Worm (Caenorhabditis elegans) whole organism, L4 larva: ENCODE results near the gene C01G10.6.

Source experiments
- D1046.2 ChIP-seq: fragments of 200-800 bp; sonication (Bioruptor generic); IDR thresholded peaks from 2 replicates; pipeline ENCODE4 v1.3.6; 2022; ENCODE audit warnings: missing genetic modification characterization, missing compliant biosample characterization
- F10B5.3 ChIP-seq: sonication (generic microtip); optimal IDR thresholded peaks from 2 replicates; lab custom pipeline; 2016; ENCODE audit warnings: mild to moderate bottlenecking, missing genetic modification characterization, missing compliant biosample characterization
- T26A8.4 ChIP-seq: fragments of 200-800 bp; sonication (Bioruptor generic); IDR thresholded peaks from 2 replicates; pipeline ENCODE4 v1.3.6; 2022; ENCODE audit warnings: missing genetic modification characterization, missing compliant biosample characterization
- Y5F2A.4 ChIP-seq: fragments of 200-800 bp; sonication (Bioruptor generic); optimal IDR thresholded peaks from 2 replicates; lab custom pipeline; 2018; ENCODE audit warnings: mild to moderate bottlenecking, missing genetic modification characterization, missing compliant biosample characterization
- aha-1 ChIP-seq: fragments of 150-350 bp; peaks from one replicate; lab custom pipeline; 2014; ENCODE audit warnings: missing biosample characterization, missing genetic modification characterization
- ama-1 ChIP-seq: fragments of 150-350 bp; optimal IDR thresholded peaks from 2 replicates; lab custom pipeline; 2014; ENCODE audit warnings: inconsistent platforms, mixed read lengths
- ceh-28 ChIP-seq: fragments of 150-350 bp; optimal IDR thresholded peaks from 2 replicates; lab custom pipeline; 2014; ENCODE audit warnings: missing biosample characterization, missing genetic modification reagents, missing genetic modification characterization
- ceh-32 ChIP-seq: sonication (generic microtip); optimal IDR thresholded peaks from 2 replicates; lab custom pipeline; 2016; ENCODE audit warnings: mild to moderate bottlenecking, missing genetic modification characterization, missing compliant biosample characterization; ENCODE audit not compliant: poor library complexity
- ces-1 ChIP-seq: fragments of 150-350 bp; sonication (generic microtip); optimal IDR thresholded peaks from 4 replicates; lab custom pipeline; 2014; ENCODE audit warnings: missing biosample characterization, missing genetic modification reagents, missing genetic modification characterization
- daf-12 ChIP-seq: fragments of 150-350 bp; optimal IDR thresholded peaks from 2 replicates; lab custom pipeline; 2014; ENCODE audit warnings: missing biosample characterization, missing genetic modification reagents, missing genetic modification characterization
- daf-8 ChIP-seq: fragments of 200-800 bp; sonication (Bioruptor generic); IDR thresholded peaks from 2 replicates; pipeline ENCODE4 v1.3.6; 2022; ENCODE audit warnings: missing genetic modification characterization, missing compliant biosample characterization
- dmd-6 ChIP-seq: fragments of 200-800 bp; sonication (Bioruptor generic); IDR thresholded peaks from 2 replicates; pipeline ENCODE4 v1.3.6; 2022; ENCODE audit warnings: missing genetic modification reagents, missing genetic modification characterization, missing compliant biosample characterization
- dmd-8 ChIP-seq: fragments of 200-800 bp; sonication (Bioruptor generic); IDR thresholded peaks from 2 replicates; pipeline ENCODE4 v1.3.6; 2022; ENCODE audit warnings: missing genetic modification characterization, missing compliant biosample characterization
- dpl-1 ChIP-seq: fragments of 150-350 bp; optimal IDR thresholded peaks from 2 replicates; lab custom pipeline; 2014; ENCODE audit warnings: missing biosample characterization, missing genetic modification reagents, missing genetic modification characterization
- dve-1 ChIP-seq: sonication (generic microtip); optimal IDR thresholded peaks from 2 replicates; lab custom pipeline; 2017; ENCODE audit warnings: antibody characterized with exemption, mild to moderate bottlenecking, missing genetic modification characterization, missing compliant biosample characterization; ENCODE audit not compliant: insufficient read depth
- egl-43 ChIP-seq: fragments of 200-800 bp; sonication (Bioruptor generic); IDR thresholded peaks from 2 replicates; pipeline ENCODE4 v1.3.6; 2022; ENCODE audit warnings: missing genetic modification reagents, missing genetic modification characterization, missing compliant biosample characterization
- hif-1 ChIP-seq, 2 experiments: sonication (generic microtip); optimal IDR thresholded peaks; 2 replicates each; lab custom pipeline; 2016 to 2017; ENCODE audit warnings: missing compliant biosample characterization in 2 of 2, missing genetic modification characterization in 2 of 2, missing genetic modification reagents in 2 of 2, missing genotype in 2 of 2, mild to moderate bottlenecking in 1 of 2
- hlh-11 ChIP-seq: fragments of 200-800 bp; sonication (Bioruptor generic); optimal IDR thresholded peaks from 2 replicates; lab custom pipeline; 2018; ENCODE audit warnings: mild to moderate bottlenecking, missing genetic modification characterization, missing compliant biosample characterization
- hlh-30 ChIP-seq: sonication (generic microtip); optimal IDR thresholded peaks from 2 replicates; lab custom pipeline; 2017; ENCODE audit warnings: antibody characterized with exemption, mild to moderate bottlenecking, missing genetic modification characterization, missing compliant biosample characterization; ENCODE audit not compliant: insufficient read depth
- hmg-1.1 ChIP-seq: fragments of 200-800 bp; sonication (Bioruptor generic); IDR thresholded peaks from 2 replicates; pipeline ENCODE4 v1.3.6; 2022; ENCODE audit warnings: missing genetic modification reagents, missing genetic modification characterization, missing compliant biosample characterization
- lin-1 ChIP-seq: fragments of 200-800 bp; sonication (Bioruptor generic); IDR thresholded peaks from 2 replicates; pipeline ENCODE4 v1.3.6; 2022; ENCODE audit warnings: missing genetic modification reagents, missing genetic modification characterization, missing compliant biosample characterization
- lin-13 ChIP-seq: fragments of 150-350 bp; optimal IDR thresholded peaks from 2 replicates; lab custom pipeline; 2014; ENCODE audit warnings: missing biosample characterization, missing genetic modification reagents, missing genetic modification characterization
- lin-15B ChIP-seq: fragments of 150-350 bp; sonication (generic microtip); optimal IDR thresholded peaks from 3 replicates; lab custom pipeline; 2014; ENCODE audit warnings: missing biosample characterization, missing genetic modification characterization
- lin-38 ChIP-seq: fragments of 200-800 bp; sonication (Bioruptor generic); IDR thresholded peaks from 2 replicates; pipeline ENCODE4 v1.3.6; 2022; ENCODE audit warnings: missing genetic modification reagents, missing genetic modification characterization, missing compliant biosample characterization
- lsy-2 ChIP-seq, 2 experiments: fragments of 150-350 bp in 1 of 2; sonication (generic microtip) in 1 of 2; optimal IDR thresholded peaks; 2 replicates each; lab custom pipeline; 2014 to 2017; ENCODE audit warnings: missing biosample characterization in 2 of 2, missing genetic modification characterization in 2 of 2
- mdl-1 ChIP-seq, 2 experiments: fragments of 150-350 bp in 1 of 2; sonication (generic microtip) in 1 of 2; optimal IDR thresholded peaks; 2 replicates each; lab custom pipeline; 2014 to 2017; ENCODE audit warnings: missing biosample characterization in 2 of 2, missing genetic modification characterization in 2 of 2
- mdt-29 ChIP-seq: fragments of 200-800 bp; sonication (Bioruptor generic); IDR thresholded peaks from 2 replicates; pipeline ENCODE4 v1.3.6; 2022; ENCODE audit warnings: missing genetic modification reagents, missing genetic modification characterization, missing compliant biosample characterization
- mep-1 ChIP-seq: fragments of 150-350 bp; sonication (generic microtip); optimal IDR thresholded peaks from 3 replicates; lab custom pipeline; 2014; ENCODE audit warnings: missing biosample characterization, missing genetic modification characterization
- mes-2 ChIP-seq: sonication (generic microtip); optimal IDR thresholded peaks from 2 replicates; lab custom pipeline; 2016; ENCODE audit warnings: missing genotype, mild to moderate bottlenecking, missing genetic modification characterization, missing compliant biosample characterization; ENCODE audit not compliant: poor library complexity, severe bottlenecking
- mxl-3 ChIP-seq: fragments of 200-800 bp; sonication (Bioruptor generic); optimal IDR thresholded peaks from 2 replicates; lab custom pipeline; 2018; ENCODE audit warnings: mild to moderate bottlenecking, missing genetic modification characterization, missing compliant biosample characterization
- nhr-102 ChIP-seq: sonication (generic microtip); optimal IDR thresholded peaks from 2 replicates; lab custom pipeline; 2016; ENCODE audit warnings: mild to moderate bottlenecking, missing genetic modification characterization, moderate library complexity, missing compliant biosample characterization
- nhr-42 ChIP-seq: fragments of 200-800 bp; sonication (Bioruptor generic); IDR thresholded peaks from 2 replicates; pipeline ENCODE4 v1.3.6; 2022; ENCODE audit warnings: missing genetic modification characterization, missing compliant biosample characterization
- nhr-6 ChIP-seq: fragments of 150-350 bp; optimal IDR thresholded peaks from 2 replicates; lab custom pipeline; 2014; ENCODE audit warnings: missing biosample characterization, missing genetic modification characterization
- nhr-77 ChIP-seq: fragments of 150-350 bp; optimal IDR thresholded peaks from 2 replicates; lab custom pipeline; 2014; ENCODE audit warnings: missing biosample characterization, missing genetic modification characterization
- rbr-2 ChIP-seq: sonication (generic microtip); optimal IDR thresholded peaks from 2 replicates; lab custom pipeline; 2016; ENCODE audit warnings: missing genotype, missing genetic modification characterization, missing compliant biosample characterization
- set-16 ChIP-seq: fragments of 200-800 bp; sonication (Bioruptor generic); IDR thresholded peaks from 2 replicates; pipeline ENCODE4 v1.3.6; 2022; ENCODE audit warnings: missing genetic modification reagents, missing genetic modification characterization, missing compliant biosample characterization
- snpc-1.2 ChIP-seq: fragments of 200-800 bp; sonication (Bioruptor generic); IDR thresholded peaks from 2 replicates; pipeline ENCODE4 v1.3.6; 2022; ENCODE audit warnings: missing genetic modification reagents, missing genetic modification characterization, missing compliant biosample characterization
- snpc-4 ChIP-seq: fragments of 150-350 bp; optimal IDR thresholded peaks from 2 replicates; lab custom pipeline; 2014; ENCODE audit warnings: missing biosample characterization, missing genetic modification characterization
- spr-3 ChIP-seq: fragments of 200-800 bp; sonication (Bioruptor generic); optimal IDR thresholded peaks from 2 replicates; lab custom pipeline; 2018; ENCODE audit warnings: mild to moderate bottlenecking, missing genetic modification characterization, missing compliant biosample characterization
- tag-97 ChIP-seq: fragments of 200-800 bp; sonication (Bioruptor generic); IDR thresholded peaks from 2 replicates; pipeline ENCODE4 v1.3.6; 2022; ENCODE audit warnings: missing genetic modification characterization, missing compliant biosample characterization
- unc-130 ChIP-seq: sonication (generic microtip); optimal IDR thresholded peaks from 2 replicates; lab custom pipeline; 2016; ENCODE audit warnings: missing genetic modification reagents, missing genetic modification characterization, missing compliant biosample characterization
- unc-39 ChIP-seq: sonication (generic microtip); optimal IDR thresholded peaks from 2 replicates; lab custom pipeline; 2017; ENCODE audit warnings: missing biosample characterization, missing genetic modification characterization
- unc-62 ChIP-seq, 3 experiments: fragments of 150-350 bp in 1 of 3; sonication (generic microtip); optimal IDR thresholded peaks in 2 of 3; peaks in 1 of 3; 1 replicate in 1 of 3; 2 replicates in 2 of 3; lab custom pipeline; 2014 to 2017; ENCODE audit warnings: missing biosample characterization in 3 of 3, missing genetic modification characterization in 3 of 3, missing genetic modification reagents in 3 of 3, missing genotype in 1 of 3
- vab-7 ChIP-seq: fragments of 200-800 bp; sonication (Bioruptor generic); IDR thresholded peaks from 2 replicates; pipeline ENCODE4 v1.3.6; 2022; ENCODE audit warnings: missing genetic modification reagents, missing genetic modification characterization, missing compliant biosample characterization
- zag-1 ChIP-seq: fragments of 150-350 bp; optimal IDR thresholded peaks from 2 replicates; lab custom pipeline; 2014; ENCODE audit warnings: missing biosample characterization, missing genetic modification characterization
- zfp-2 ChIP-seq: sonication (generic microtip); optimal IDR thresholded peaks from 2 replicates; lab custom pipeline; 2016; ENCODE audit warnings: mild to moderate bottlenecking, missing genetic modification characterization, missing compliant biosample characterization

The C01G10.6 gene

DNA sequence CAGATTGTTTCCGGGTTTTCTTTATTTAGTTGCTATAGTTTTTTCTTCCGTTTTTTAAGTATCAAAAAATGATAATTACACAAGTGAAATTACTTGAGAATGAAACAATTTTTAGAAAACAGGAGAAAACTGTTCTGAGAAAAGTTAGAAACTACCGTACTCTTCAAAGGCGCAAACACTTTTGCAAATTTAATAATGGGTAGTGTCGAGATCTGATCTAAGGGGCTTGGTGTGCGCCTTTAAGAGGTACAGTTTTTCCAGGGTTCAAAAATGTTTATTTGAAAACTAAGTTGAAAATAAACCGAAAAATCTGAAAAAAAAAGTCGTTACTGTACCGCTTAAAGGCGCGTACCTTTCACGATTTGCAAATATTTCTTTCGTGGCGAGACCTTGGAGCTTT lies 26.9 kb upstream of the C01G10.6 start:
- TF ChIP-seq unc-62 (GFP tag; optimal IDR thresholded peaks at IDR 0.05 in 1 of 2; lab: Kevin White, UChicago) (peak in 1 of 2 experiments; percentile 18), unc-62 (tag; optimal IDR thresholded peaks at IDR 0.05; lab: Kevin White, UChicago) (no peak), tag-97 (GFP tag; lab: Robert Waterston, UW) (no peak), D1046.2 (GFP tag; lab: Robert Waterston, UW) (no peak), aha-1 (tag; lab: Kevin White, UChicago) (peak; percentile 73), hmg-1.1 (GFP tag; lab: Robert Waterston, UW) (no peak), nhr-102 (tag; lab: Kevin White, UChicago) (no peak), mdl-1 (tag; optimal IDR thresholded peaks at IDR 0.05; lab: Kevin White, UChicago) (no peak), nhr-42 (GFP tag; lab: Robert Waterston, UW) (no peak), unc-39 (tag; lab: Kevin White, UChicago) (no peak), ama-1 (lab: Kevin White, UChicago) (no peak), F10B5.3 (tag; lab: Kevin White, UChicago) (no peak), lin-1 (no peak), vab-7 (no peak), snpc-4 (tag; lab: Kevin White, UChicago) (no peak), set-16 (no peak), zfp-2 (tag; lab: Kevin White, UChicago) (no peak)
- TF ChIP-seq, all 104 proteins: peak for 2

DNA sequence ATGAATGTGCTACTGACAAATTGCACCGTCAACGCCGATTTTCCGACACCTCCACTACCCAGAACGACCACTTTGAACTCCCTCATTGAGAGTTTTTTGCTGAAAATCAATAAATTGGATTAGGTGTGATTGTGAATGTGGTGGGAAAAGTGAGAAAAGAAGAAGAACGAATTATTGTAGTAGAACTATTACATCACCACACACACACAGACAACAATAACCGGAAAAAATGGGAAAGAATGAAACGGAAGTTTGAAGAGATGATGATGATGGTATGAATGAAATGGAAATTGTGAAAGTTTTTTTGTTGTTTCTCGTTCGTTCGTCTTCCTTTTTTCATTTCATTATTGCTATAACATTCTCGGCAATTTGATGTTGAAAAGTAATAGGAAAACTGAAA lies 23.5 kb upstream of the C01G10.6 start, which contains the start of gene rap-2:
Gene rap-2 (minus strand): TSS at position 101 of the 400 bp plus-strand sequence.
- TF ChIP-seq mdt-29 (GFP tag; lab: Robert Waterston, UW) (no peak), F10B5.3 (tag; lab: Kevin White, UChicago) (no peak), lin-1 (no peak), daf-12 (tag; lab: Kevin White, UChicago) (no peak), dmd-8 (GFP tag; lab: Robert Waterston, UW) (no peak), hlh-30 (tag; lab: Kevin White, UChicago) (no peak), Y5F2A.4 (no peak), ces-1 (GFP tag; lab: Kevin White, UChicago) (no peak), unc-62 (GFP tag; optimal IDR thresholded peaks at IDR 0.05 in 1 of 2; lab: Kevin White, UChicago) (no peak), unc-62 (tag; optimal IDR thresholded peaks at IDR 0.05; lab: Kevin White, UChicago) (no peak), ceh-28 (tag; lab: Kevin White, UChicago) (no peak), snpc-1.2 (GFP tag; lab: Robert Waterston, UW) (no peak), lin-15B (no peak)

DNA sequence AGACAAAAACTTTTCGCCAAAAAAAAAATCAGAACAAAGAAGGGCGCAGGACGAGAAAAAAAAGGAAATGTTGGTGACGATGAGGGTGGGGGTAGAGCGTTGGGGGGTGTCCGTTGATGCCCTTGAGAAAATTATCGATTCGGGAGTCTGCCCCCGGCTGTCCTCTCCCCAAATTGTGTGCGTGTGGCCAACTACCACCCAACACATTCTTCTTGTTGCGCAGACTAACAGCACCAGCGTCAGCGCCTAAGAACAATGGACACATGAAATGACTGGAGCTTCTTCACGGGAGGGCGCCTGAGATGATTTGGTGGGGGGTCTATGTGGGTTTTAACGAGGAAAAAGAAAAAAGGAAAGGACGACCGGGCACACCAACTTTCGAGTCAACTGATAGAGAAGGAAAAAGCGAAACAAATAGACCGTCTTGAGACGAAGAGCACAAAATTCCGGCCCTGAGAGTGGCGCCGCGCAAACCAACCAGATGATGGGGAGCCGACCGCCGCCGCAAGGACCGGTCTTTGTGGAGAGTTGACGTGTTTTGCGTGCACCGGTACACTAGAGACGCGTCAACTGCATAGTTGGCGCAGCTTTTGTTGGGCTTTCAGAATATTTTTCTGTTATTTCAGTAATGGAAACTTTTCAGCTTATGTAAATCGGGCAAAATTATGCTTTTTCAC lies 22.2 kb upstream of the C01G10.6 start, which contains the start of gene C25D7.9:
Gene C25D7.9 (plus strand): TSS at position 68 of the 677 bp plus-strand sequence.
- TF ChIP-seq dmd-6 (GFP tag; lab: Robert Waterston, UW) = peak; percentile 7; the same call in 1 of the 2 replicates
- TF ChIP-seq set-16 = peak; percentile 52
- peak; percentile 31 for TF ChIP-seq dpl-1 (GFP tag; lab: Kevin White, UChicago)
- TF ChIP-seq nhr-77 (tag; lab: Kevin White, UChicago) = peak; percentile 16
- no peak for TF ChIP-seq daf-8 (GFP tag; lab: Robert Waterston, UW)
- peak; percentile 60 for TF ChIP-seq nhr-6 (tag; lab: Kevin White, UChicago)
- no peak for TF ChIP-seq mxl-3
- TF ChIP-seq egl-43 (GFP tag; lab: Robert Waterston, UW) = 0 out of 2 replicates have a peak, but pooled peaks have one; percentile 34
- peak; percentile 28 for TF ChIP-seq mep-1 (tag; lab: Kevin White, UChicago)
- peak in 1 of 2 experiments; percentile 28 for TF ChIP-seq lsy-2 (tag; optimal IDR thresholded peaks at IDR 0.05; lab: Kevin White, UChicago)
- TF ChIP-seq hmg-1.1 (GFP tag; lab: Robert Waterston, UW) = peak; percentile 40; the same call in 1 of the 2 replicates
- TF ChIP-seq dve-1 (tag; lab: Kevin White, UChicago) = peak; percentile 26
- TF ChIP-seq zag-1 (tag; lab: Kevin White, UChicago) = no peak
- TF ChIP-seq T26A8.4 = no peak; the same call in 1 of the 2 replicates
- 0 out of 2 replicates have a peak, but pooled peaks have one; percentile 7 for TF ChIP-seq lin-38
- peak; percentile 15 for TF ChIP-seq rbr-2 (tag; lab: Kevin White, UChicago)
- peak; percentile 56 for TF ChIP-seq hlh-11 (tag; lab: Kevin White, UChicago)
- peak; percentile 38 for TF ChIP-seq spr-3 (GFP tag; lab: Kevin White, UChicago)
- peak; percentile 10 for TF ChIP-seq lin-13 (GFP tag; lab: Kevin White, UChicago)
- TF ChIP-seq ceh-32 (tag; lab: Kevin White, UChicago) = no peak
- TF ChIP-seq unc-130 = no peak
- peak in 1 of 2 experiments; percentile 21 for TF ChIP-seq hif-1 (tag; optimal IDR thresholded peaks at IDR 0.05; lab: Kevin White, UChicago)
- TF ChIP-seq mes-2 (tag; lab: Kevin White, UChicago) = peak; percentile 53
